Worm (Caenorhabditis elegans) whole organism, L4/young adult: Measurements from ENCODE around the gene polk-1.

Source experiments
- W03F9.2 ChIP-seq: fragments of 150-350 bp; optimal IDR thresholded peaks from 2 replicates; lab custom pipeline; 2014; ENCODE audit warnings: missing biosample characterization, missing genetic modification characterization
- dao-5 ChIP-seq: sonication (generic microtip); optimal IDR thresholded peaks from 2 replicates; lab custom pipeline; 2016; ENCODE audit warnings: missing genotype, missing genetic modification characterization, moderate library complexity, missing compliant biosample characterization
- him-1 ChIP-seq: sonication (generic microtip); optimal IDR thresholded peaks from 2 replicates; lab custom pipeline; 2016; ENCODE audit warnings: missing genotype, missing genetic modification reagents, missing genetic modification characterization, missing compliant biosample characterization

DNA sequence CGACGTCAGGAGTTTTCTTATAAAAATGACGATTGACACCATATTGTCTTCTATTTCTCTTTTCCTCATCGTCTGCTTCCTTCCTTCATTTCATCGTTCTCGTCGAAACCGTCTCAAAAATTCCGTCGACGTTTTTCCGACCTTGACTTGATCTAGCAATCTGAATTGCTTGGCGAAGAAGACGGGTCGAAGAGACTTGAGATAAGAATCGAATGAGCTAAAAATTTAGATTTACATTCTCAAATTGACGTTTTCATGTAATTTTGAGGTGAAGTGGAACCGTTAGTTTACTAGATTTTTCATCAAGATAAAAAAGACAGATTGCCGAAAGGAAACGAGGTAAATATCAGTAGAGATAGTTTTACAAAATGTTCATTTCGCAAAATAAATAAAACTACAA is 50.9 kb downstream of the polk-1 start:
- TF ChIP-seq W03F9.2 (tag; lab: Kevin White, UChicago) (no peak), dao-5 (tag; lab: Kevin White, UChicago) (no peak), him-1 (tag; lab: Kevin White, UChicago) (no peak)
